Fruit fly (Drosophila melanogaster): ENCODE data around the gene osp.

Gene osp

DNA sequence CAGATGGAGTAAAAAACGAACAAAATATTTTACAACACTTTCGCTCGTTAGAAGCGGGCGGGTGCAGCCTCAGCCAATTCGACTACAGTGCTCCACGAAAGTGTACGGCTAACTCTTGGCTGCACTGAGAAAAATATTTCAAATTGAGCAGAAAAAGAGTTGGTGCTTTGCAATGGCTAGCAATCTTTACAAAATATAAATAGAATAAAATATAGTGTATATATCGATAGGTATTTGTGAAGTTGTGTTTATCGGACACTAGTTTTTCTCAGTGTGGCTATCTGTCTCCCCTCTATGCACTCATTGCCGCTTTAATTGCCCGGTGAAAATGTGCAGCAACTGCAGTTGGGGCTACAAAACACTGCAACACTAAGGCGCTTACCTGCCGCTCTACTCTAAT, 12.4 kb upstream of the osp start:
- TF ChIP-seq CG32121 (GFP tag; IDR thresholded peaks at IDR 0.05) (no peak), Pif1A (GFP tag; optimal IDR thresholded peaks at IDR 0.05) (peak; percentile 55), CG34367 (tag; optimal IDR thresholded peaks at IDR 0.05) (no peak), CG10348 (GFP tag; IDR thresholded peaks at IDR 0.05) (peak; percentile 60), CG14655 (GFP tag; optimal IDR thresholded peaks at IDR 0.05) (no peak), CG12605 (GFP tag; IDR thresholded peaks at IDR 0.05) (peak; percentile 65), Ets98B (GFP tag; IDR thresholded peaks at IDR 0.05) (no peak)

DNA sequence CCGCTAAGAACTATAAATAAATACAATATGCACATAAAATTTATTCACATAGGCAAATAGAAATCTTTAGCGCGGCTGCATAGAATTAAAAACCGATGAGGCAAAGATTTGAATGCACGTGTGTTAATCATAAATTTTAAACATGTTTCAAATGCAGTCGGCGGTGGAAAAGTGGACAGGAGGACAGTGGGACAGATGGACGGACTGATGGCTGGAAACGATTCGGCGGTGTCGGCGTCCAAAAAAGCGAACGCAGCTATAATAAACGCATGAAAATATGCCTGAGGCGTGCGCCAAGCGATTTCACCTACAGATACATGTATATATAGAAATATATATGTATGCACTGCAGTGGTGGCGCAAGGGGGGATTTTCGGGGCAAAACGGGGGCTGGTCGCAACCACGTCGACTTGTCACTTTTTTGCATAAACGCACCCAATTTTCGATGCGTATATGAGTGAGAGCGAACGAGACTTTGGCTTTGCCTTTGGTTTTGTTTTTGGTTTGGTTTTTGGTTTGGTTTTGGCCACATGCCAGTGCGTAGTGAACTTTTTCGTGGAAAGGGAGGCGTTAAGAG, 10.4 kb upstream of the osp start:
- no peak for TF ChIP-seq D1 (tag; optimal IDR thresholded peaks at IDR 0.05)
- no peak for TF ChIP-seq Pif1B (GFP tag; optimal IDR thresholded peaks at IDR 0.05)
- no peak for TF ChIP-seq CG13204 (GFP tag; optimal IDR thresholded peaks at IDR 0.05)
- no peak for TF ChIP-seq CG8159 (tag; optimal IDR thresholded peaks at IDR 0.05)
- TF ChIP-seq CG9948 (tag; optimal IDR thresholded peaks at IDR 0.05), result no peak
- TF ChIP-seq gl (tag; optimal IDR thresholded peaks at IDR 0.05), result no peak
- no peak for TF ChIP-seq CG14655 (GFP tag; optimal IDR thresholded peaks at IDR 0.05)
- TF ChIP-seq fd96Ca (GFP tag; IDR thresholded peaks at IDR 0.05), result no peak
- no peak for TF ChIP-seq Pif1A (GFP tag; optimal IDR thresholded peaks at IDR 0.05)
- TF ChIP-seq CG17806 (tag; optimal IDR thresholded peaks at IDR 0.05), result no peak
- TF ChIP-seq Ets98B (GFP tag; IDR thresholded peaks at IDR 0.05), result peak; percentile 20; the same call in 1 of the 2 replicates
- TF ChIP-seq EcR (GFP tag; optimal IDR thresholded peaks at IDR 0.05), result no peak
- TF ChIP-seq CG10348 (GFP tag; IDR thresholded peaks at IDR 0.05), result no peak
- 0 out of 3 replicates have a peak, but pooled peaks have one; percentile 27 for TF ChIP-seq CG4496 (GFP tag; IDR thresholded peaks at IDR 0.05)
- no peak for TF ChIP-seq rn (GFP tag; IDR thresholded peaks at IDR 0.05)
- TF ChIP-seq CG32121 (GFP tag; IDR thresholded peaks at IDR 0.05), result peak; percentile 74
- TF ChIP-seq CG15710 (tag; optimal IDR thresholded peaks at IDR 0.05), result no peak
- TF ChIP-seq CG12605 (GFP tag; IDR thresholded peaks at IDR 0.05), result no peak
- no peak for TF ChIP-seq CG8301 (tag; optimal IDR thresholded peaks at IDR 0.05)
- TF ChIP-seq CG34367 (tag; optimal IDR thresholded peaks at IDR 0.05), result no peak
- TF ChIP-seq Snoo (tag; optimal IDR thresholded peaks at IDR 0.05), result no peak

DNA sequence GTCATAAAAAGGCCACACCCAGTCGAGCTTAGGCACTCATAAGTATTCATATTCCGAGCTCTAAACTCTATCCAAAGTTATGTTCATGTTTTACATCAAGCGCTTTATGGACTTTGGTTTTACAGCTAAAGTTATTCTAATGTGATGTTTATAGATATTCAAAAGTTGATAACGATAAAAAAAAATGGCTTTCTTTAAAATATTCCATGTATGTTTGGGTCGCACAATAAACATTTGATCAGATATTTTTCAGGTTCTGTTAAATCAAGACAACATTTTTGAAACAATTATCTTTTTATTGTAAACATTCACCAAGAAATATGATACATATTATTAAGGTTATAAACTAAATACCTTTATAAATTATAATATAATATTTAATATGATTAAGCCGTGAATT, 9.8 kb upstream of the osp start:
- TF ChIP-seq CG8159 (tag; optimal IDR thresholded peaks at IDR 0.05), result no peak
- no peak for TF ChIP-seq CG34367 (tag; optimal IDR thresholded peaks at IDR 0.05)
- no peak for TF ChIP-seq CG13204 (GFP tag; optimal IDR thresholded peaks at IDR 0.05)
- TF ChIP-seq CG32121 (GFP tag; IDR thresholded peaks at IDR 0.05), result no peak
- no peak for TF ChIP-seq rn (GFP tag; IDR thresholded peaks at IDR 0.05)
- TF ChIP-seq CG10348 (GFP tag; IDR thresholded peaks at IDR 0.05), result no peak
- no peak for TF ChIP-seq Snoo (tag; optimal IDR thresholded peaks at IDR 0.05)
- TF ChIP-seq CG4496 (GFP tag; IDR thresholded peaks at IDR 0.05), result no peak
- no peak for TF ChIP-seq CG17806 (tag; optimal IDR thresholded peaks at IDR 0.05)
- TF ChIP-seq CG8301 (tag; optimal IDR thresholded peaks at IDR 0.05), result no peak

DNA sequence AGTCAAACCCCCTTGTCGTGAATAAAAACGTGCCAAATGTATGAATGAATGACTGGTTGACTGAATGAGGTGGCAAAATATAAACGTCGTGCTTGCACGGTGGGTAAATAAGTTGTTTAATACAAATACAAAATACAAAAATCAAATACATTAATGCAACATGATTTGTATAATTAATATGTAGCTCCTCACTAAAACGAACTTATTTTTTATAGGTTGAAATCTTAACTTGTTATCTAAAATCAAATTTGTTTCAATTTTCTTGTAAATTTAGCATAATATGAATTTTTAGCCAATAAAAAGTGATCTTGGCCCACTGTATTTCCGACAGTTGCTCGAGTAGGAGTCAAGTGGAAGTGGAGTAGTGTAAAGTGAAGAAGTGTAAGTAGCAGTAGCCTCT, 8.8 kb upstream of the osp start:
- TF ChIP-seq CG12605 (GFP tag; IDR thresholded peaks at IDR 0.05), result no peak; the same call in 1 of the 2 replicates
- TF ChIP-seq CG15710 (tag; optimal IDR thresholded peaks at IDR 0.05), result peak; percentile 15
- TF ChIP-seq CG4496 (GFP tag; IDR thresholded peaks at IDR 0.05), result no peak
- TF ChIP-seq Snoo (tag; optimal IDR thresholded peaks at IDR 0.05), result no peak
- TF ChIP-seq CG10348 (GFP tag; IDR thresholded peaks at IDR 0.05), result no peak
- TF ChIP-seq CG8159 (tag; optimal IDR thresholded peaks at IDR 0.05), result peak; percentile 22
- TF ChIP-seq rn (GFP tag; IDR thresholded peaks at IDR 0.05), result no peak
- TF ChIP-seq CG8301 (tag; optimal IDR thresholded peaks at IDR 0.05), result peak; percentile 42
- TF ChIP-seq Pif1B (GFP tag; optimal IDR thresholded peaks at IDR 0.05), result peak; percentile 5
- TF ChIP-seq gl (tag; optimal IDR thresholded peaks at IDR 0.05), result no peak
- TF ChIP-seq CG34367 (tag; optimal IDR thresholded peaks at IDR 0.05), result no peak
- TF ChIP-seq CG32121 (GFP tag; IDR thresholded peaks at IDR 0.05), result no peak
- peak; percentile 16 for TF ChIP-seq CG14655 (GFP tag; optimal IDR thresholded peaks at IDR 0.05)
- peak; percentile 4 for TF ChIP-seq CG17806 (tag; optimal IDR thresholded peaks at IDR 0.05)
- TF ChIP-seq Pif1A (GFP tag; optimal IDR thresholded peaks at IDR 0.05), result peak; percentile 27
- no peak for TF ChIP-seq EcR (GFP tag; optimal IDR thresholded peaks at IDR 0.05)
- no peak for TF ChIP-seq fd96Ca (GFP tag; IDR thresholded peaks at IDR 0.05)
- TF ChIP-seq CG9948 (tag; optimal IDR thresholded peaks at IDR 0.05), result peak; percentile 2
- TF ChIP-seq Ets98B (GFP tag; IDR thresholded peaks at IDR 0.05), result no peak
- no peak for TF ChIP-seq D1 (tag; optimal IDR thresholded peaks at IDR 0.05)
- no peak for TF ChIP-seq CG13204 (GFP tag; optimal IDR thresholded peaks at IDR 0.05)

DNA sequence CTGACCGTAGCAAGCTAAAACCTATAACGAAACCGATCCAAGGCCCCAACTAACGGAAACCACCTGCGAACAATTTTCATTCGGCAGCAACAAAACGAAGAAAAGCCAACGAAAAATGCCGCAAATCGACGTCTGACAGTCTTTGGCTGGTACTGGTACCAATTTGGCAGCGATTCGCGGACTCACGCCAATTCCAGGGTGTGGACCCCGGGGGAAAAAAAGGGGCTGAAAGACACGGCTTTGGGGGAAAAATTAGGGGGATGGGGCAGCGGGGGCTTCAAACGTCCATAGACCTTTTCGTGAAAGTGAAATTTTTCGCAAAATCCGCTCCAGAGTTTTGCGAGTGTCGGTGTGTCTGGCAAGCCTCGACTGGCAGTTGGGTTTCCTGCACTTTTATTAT, 4.5 kb upstream of the osp start:
- TF ChIP-seq CG8301 (tag; optimal IDR thresholded peaks at IDR 0.05), result no peak
- no peak for TF ChIP-seq CG12605 (GFP tag; IDR thresholded peaks at IDR 0.05)
- peak; percentile 13; the same call in 1 of the 2 replicates for TF ChIP-seq Ets98B (GFP tag; IDR thresholded peaks at IDR 0.05)
- no peak for TF ChIP-seq gl (tag; optimal IDR thresholded peaks at IDR 0.05)
- TF ChIP-seq CG8159 (tag; optimal IDR thresholded peaks at IDR 0.05), result no peak
- TF ChIP-seq D1 (tag; optimal IDR thresholded peaks at IDR 0.05), result no peak
- TF ChIP-seq fd96Ca (GFP tag; IDR thresholded peaks at IDR 0.05), result 0 out of 3 replicates have a peak, but pooled peaks have one; percentile 24
- no peak for TF ChIP-seq Snoo (tag; optimal IDR thresholded peaks at IDR 0.05)
- no peak for TF ChIP-seq CG15710 (tag; optimal IDR thresholded peaks at IDR 0.05)
- TF ChIP-seq Pif1B (GFP tag; optimal IDR thresholded peaks at IDR 0.05), result no peak
- no peak for TF ChIP-seq CG10348 (GFP tag; IDR thresholded peaks at IDR 0.05)
- peak; percentile 56; the same call in 1 of the 3 replicates for TF ChIP-seq CG4496 (GFP tag; IDR thresholded peaks at IDR 0.05)
- TF ChIP-seq EcR (GFP tag; optimal IDR thresholded peaks at IDR 0.05), result no peak
- TF ChIP-seq CG34367 (tag; optimal IDR thresholded peaks at IDR 0.05), result no peak
- no peak for TF ChIP-seq rn (GFP tag; IDR thresholded peaks at IDR 0.05)
- TF ChIP-seq CG9948 (tag; optimal IDR thresholded peaks at IDR 0.05), result no peak
- no peak for TF ChIP-seq CG13204 (GFP tag; optimal IDR thresholded peaks at IDR 0.05)

DNA sequence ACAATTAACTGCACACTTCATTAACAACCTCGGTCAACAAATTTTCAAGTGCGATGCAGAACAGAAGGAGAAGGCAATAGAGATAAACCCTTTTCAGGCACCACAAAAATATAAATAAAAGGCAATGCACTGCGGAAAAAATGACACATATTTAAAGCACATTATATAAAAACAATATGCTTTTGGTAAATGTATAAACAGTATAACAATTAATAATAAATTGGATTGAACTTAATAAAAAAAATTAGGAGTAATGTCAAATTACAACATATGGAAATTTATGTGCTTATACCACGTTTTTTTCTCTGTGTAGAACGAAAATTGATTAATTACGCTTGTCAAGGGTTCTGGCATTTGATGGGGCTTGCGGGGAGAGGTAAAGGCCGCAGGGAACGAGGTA, 1.7 kb upstream of the osp start:
- TF ChIP-seq CG13204 (GFP tag; optimal IDR thresholded peaks at IDR 0.05), result no peak
- no peak for TF ChIP-seq CG9948 (tag; optimal IDR thresholded peaks at IDR 0.05)
- no peak for TF ChIP-seq fd96Ca (GFP tag; IDR thresholded peaks at IDR 0.05)
- TF ChIP-seq CG14655 (GFP tag; optimal IDR thresholded peaks at IDR 0.05), result no peak
- no peak for TF ChIP-seq CG12605 (GFP tag; IDR thresholded peaks at IDR 0.05)
- TF ChIP-seq Pif1A (GFP tag; optimal IDR thresholded peaks at IDR 0.05), result no peak
- no peak for TF ChIP-seq D1 (tag; optimal IDR thresholded peaks at IDR 0.05)
- no peak for TF ChIP-seq CG17806 (tag; optimal IDR thresholded peaks at IDR 0.05)
- no peak for TF ChIP-seq CG8301 (tag; optimal IDR thresholded peaks at IDR 0.05)
- TF ChIP-seq CG4496 (GFP tag; IDR thresholded peaks at IDR 0.05), result no peak
